Fruit fly (Drosophila melanogaster) whole organism, adult: ENCODE results near the gene Acp65Aa.

ENCODE experiments used
- CG11617 ChIP-seq: fragments of 200-800 bp; sonication (Bioruptor generic); optimal IDR thresholded peaks from 2 replicates; lab custom pipeline; 2017; ENCODE audit warnings: mild to moderate bottlenecking, missing biosample characterization, missing genetic modification reagents, missing genetic modification characterization
- CG12768 ChIP-seq: fragments of 200-800 bp; sonication (Bioruptor generic); optimal IDR thresholded peaks from 2 replicates; lab custom pipeline; 2017; ENCODE audit warnings: missing biosample characterization, missing genetic modification characterization, mild to moderate bottlenecking, moderate library complexity, missing genetic modification reagents
- CG14711 ChIP-seq: fragments of 200-800 bp; sonication (Bioruptor generic); optimal IDR thresholded peaks from 2 replicates; lab custom pipeline; 2018; ENCODE audit warnings: missing biosample characterization, mild to moderate bottlenecking, missing genetic modification characterization, moderate library complexity
- CG1620 ChIP-seq: fragments of 200-800 bp; sonication (Bioruptor generic); optimal IDR thresholded peaks from 2 replicates; lab custom pipeline; 2016; ENCODE audit warnings: missing biosample characterization, missing genetic modification characterization
- CG33017 ChIP-seq: fragments of 200-800 bp; sonication (Bioruptor generic); optimal IDR thresholded peaks from 2 replicates; lab custom pipeline; 2018; ENCODE audit warnings: missing biosample characterization, mild to moderate bottlenecking, missing genetic modification characterization, moderate library complexity
- CG5204 ChIP-seq: fragments of 200-800 bp; sonication (Bioruptor generic); optimal IDR thresholded peaks from 2 replicates; lab custom pipeline; 2016; ENCODE audit warnings: missing biosample characterization, missing genetic modification characterization
- CG7045 ChIP-seq: fragments of 200-800 bp; sonication (Bioruptor generic); optimal IDR thresholded peaks from 2 replicates; lab custom pipeline; 2017; ENCODE audit warnings: missing biosample characterization, mild to moderate bottlenecking, missing genetic modification characterization
- CG7101 ChIP-seq: fragments of 200-800 bp; sonication (Bioruptor generic); optimal IDR thresholded peaks from 2 replicates; lab custom pipeline; 2018; ENCODE audit warnings: missing biosample characterization, mild to moderate bottlenecking, missing genetic modification characterization, moderate library complexity
- Clk ChIP-seq: fragments of 200-800 bp; sonication (Bioruptor generic); optimal IDR thresholded peaks from 2 replicates; lab custom pipeline; 2017; ENCODE audit warnings: missing biosample characterization, missing genetic modification characterization
- Crg-1 ChIP-seq: fragments of 200-800 bp; sonication (Bioruptor generic); optimal IDR thresholded peaks from 2 replicates; lab custom pipeline; 2016; ENCODE audit warnings: missing biosample characterization, missing genetic modification characterization
- Hr96 ChIP-seq: fragments of 200-800 bp; sonication (Bioruptor generic); optimal IDR thresholded peaks from 2 replicates; lab custom pipeline; 2016; ENCODE audit warnings: missing biosample characterization, missing genetic modification characterization
- Mnt ChIP-seq: fragments of 200-800 bp; sonication (Bioruptor generic); optimal IDR thresholded peaks from 2 replicates; lab custom pipeline; 2016; ENCODE audit warnings: missing biosample characterization, mild to moderate bottlenecking, missing genetic modification characterization
- bab1 ChIP-seq: fragments of 200-800 bp; sonication (Bioruptor generic); optimal IDR thresholded peaks from 3 replicates; lab custom pipeline; 2019; ENCODE audit warnings: missing biosample characterization, mild to moderate bottlenecking, missing genetic modification characterization, moderate library complexity
- cic ChIP-seq: fragments of 200-800 bp; sonication (Bioruptor generic); optimal IDR thresholded peaks from 2 replicates; lab custom pipeline; 2017; ENCODE audit warnings: missing biosample characterization, mild to moderate bottlenecking, missing genetic modification characterization, moderate library complexity
- cnc ChIP-seq, 2 experiments: fragments of >200 bp; optimal IDR thresholded peaks; 2 replicates each; lab custom pipeline; 2017
- kay ChIP-seq: fragments of 200-800 bp; sonication (Bioruptor generic); peaks from one replicate; lab custom pipeline; 2016; ENCODE audit warnings: missing biosample characterization, missing genetic modification characterization, borderline replicate concordance
- ovo ChIP-seq: fragments of 200-800 bp; sonication (Bioruptor generic); optimal IDR thresholded peaks from 2 replicates; lab custom pipeline; 2016; ENCODE audit warnings: missing biosample characterization, missing genetic modification characterization
- pad ChIP-seq: fragments of 200-800 bp; sonication (Bioruptor generic); optimal IDR thresholded peaks from 3 replicates; lab custom pipeline; 2017; ENCODE audit warnings: missing biosample characterization, missing genetic modification characterization, mild to moderate bottlenecking, moderate library complexity, missing genetic modification reagents
- tj ChIP-seq: fragments of 200-800 bp; sonication (Bioruptor generic); optimal IDR thresholded peaks from 3 replicates; lab custom pipeline; 2017; ENCODE audit warnings: missing biosample characterization, mild to moderate bottlenecking, missing genetic modification characterization, moderate library complexity
- toe ChIP-seq: fragments of 200-800 bp; sonication (Bioruptor generic); optimal IDR thresholded peaks from 2 replicates; lab custom pipeline; 2016; ENCODE audit warnings: missing biosample characterization, missing genetic modification characterization

Acp65Aa gene

DNA sequence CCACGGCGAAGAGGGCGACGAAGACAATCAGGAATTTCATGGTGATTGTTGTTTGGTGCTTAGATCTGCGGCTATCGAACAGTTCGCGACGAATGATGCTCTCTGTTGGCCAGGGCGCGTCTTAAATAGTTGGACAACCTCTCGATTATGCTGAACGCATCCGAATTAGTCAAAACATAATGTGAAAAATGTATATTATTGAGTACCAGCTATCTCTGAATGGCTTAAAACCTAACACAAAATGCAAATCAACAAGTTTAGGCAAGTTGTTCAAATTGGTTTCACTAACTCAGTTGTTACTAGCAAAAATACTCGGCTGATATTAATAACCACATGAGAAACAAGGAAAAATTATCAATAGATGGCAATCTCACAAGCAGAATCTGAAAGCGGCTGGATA is 17.4 kb downstream of the Acp65Aa start, which contains the start of gene Lcp65Ag1:
Lcp65Ag1 (minus strand) TSS at position 101 of the 400 bp plus-strand sequence.
- TF ChIP-seq Clk (GFP tag; lab: Kevin White, UChicago): no peak
- TF ChIP-seq cic (GFP tag; lab: Kevin White, UChicago): no peak
- no peak for TF ChIP-seq kay (GFP tag; lab: Kevin White, UChicago)
- no peak for TF ChIP-seq tj (GFP tag; lab: Kevin White, UChicago)
- no peak for TF ChIP-seq CG7045 (GFP tag; lab: Kevin White, UChicago)
- TF ChIP-seq CG12768 (GFP tag; lab: Kevin White, UChicago): no peak
- TF ChIP-seq Crg-1 (GFP tag; lab: Kevin White, UChicago): no peak
- no peak for TF ChIP-seq pad (GFP tag; lab: Kevin White, UChicago)
- no peak for TF ChIP-seq CG33017 (tag; lab: Kevin White, UChicago)
- no peak for TF ChIP-seq CG5204 (GFP tag; lab: Kevin White, UChicago)
- no peak for TF ChIP-seq Hr96 (GFP tag; lab: Kevin White, UChicago)
- no peak for TF ChIP-seq cnc (optimal IDR thresholded peaks at IDR 0.05; lab: Kevin White, UChicago)
- no peak for TF ChIP-seq CG1620
- TF ChIP-seq CG11617 (GFP tag; lab: Kevin White, UChicago): no peak
- TF ChIP-seq toe (GFP tag; lab: Kevin White, UChicago): no peak
- TF ChIP-seq CG14711 (tag; lab: Kevin White, UChicago): no peak
- TF ChIP-seq ovo: no peak

- no peak for TF ChIP-seq CG5204 (GFP tag; lab: Kevin White, UChicago)
- TF ChIP-seq Hr96 (GFP tag; lab: Kevin White, UChicago): no peak
- TF ChIP-seq cnc (optimal IDR thresholded peaks at IDR 0.05; lab: Kevin White, UChicago): no peak
- no peak for TF ChIP-seq Mnt (GFP tag; lab: Kevin White, UChicago)
- TF ChIP-seq kay (GFP tag; lab: Kevin White, UChicago): no peak
- no peak for TF ChIP-seq bab1
- TF ChIP-seq ovo: no peak
- no peak for TF ChIP-seq CG7101 (tag; lab: Kevin White, UChicago)
- TF ChIP-seq CG14711 (tag; lab: Kevin White, UChicago): no peak
These were observed 19.0 kb downstream of the Acp65Aa start, which contains the start of gene Lcp65Ag2 for dm6 chr3L:6133546-6133945. Gene Lcp65Ag2 (minus strand): TSS chr3L:6133593.

DNA sequence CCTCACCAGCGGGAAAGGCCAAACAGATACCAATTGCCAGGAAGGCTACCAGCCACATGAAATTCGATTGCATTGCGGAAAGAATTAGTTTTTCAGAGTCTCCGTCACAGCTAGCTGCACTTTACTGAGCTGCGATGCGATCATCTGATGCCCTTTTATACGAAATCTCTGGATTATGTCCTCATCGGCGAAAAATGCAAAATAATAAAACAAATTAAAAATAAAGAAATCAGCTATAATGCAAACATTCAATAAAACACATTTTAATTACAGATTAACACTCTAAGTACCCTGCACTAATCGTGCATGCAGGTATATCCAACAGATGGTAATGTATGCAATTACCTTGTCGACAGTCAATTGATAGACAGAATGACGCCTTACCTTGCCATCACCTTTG is 20.5 kb downstream of the Acp65Aa start, which contains the start of gene Cpr65Au:
Cpr65Au (minus strand) TSS at position 101 of the 400 bp plus-strand sequence.
- no peak for TF ChIP-seq Hr96 (GFP tag; lab: Kevin White, UChicago)
- TF ChIP-seq CG7045 (GFP tag; lab: Kevin White, UChicago): no peak
- TF ChIP-seq CG5204 (GFP tag; lab: Kevin White, UChicago): no peak
- TF ChIP-seq toe (GFP tag; lab: Kevin White, UChicago): no peak
- no peak for TF ChIP-seq CG1620
- no peak for TF ChIP-seq Clk (GFP tag; lab: Kevin White, UChicago)
- no peak for TF ChIP-seq CG12768 (GFP tag; lab: Kevin White, UChicago)
- TF ChIP-seq kay (GFP tag; lab: Kevin White, UChicago): no peak

dm6 chr3L:6130944-6131343 is 21.6 kb downstream of the Acp65Aa start, which contains the start of gene Lcp65Ag3:
Gene Lcp65Ag3 (minus strand): TSS chr3L:6130989.
- no peak for TF ChIP-seq toe (GFP tag; lab: Kevin White, UChicago)
- no peak for TF ChIP-seq CG33017 (tag; lab: Kevin White, UChicago)
- no peak for TF ChIP-seq ovo
- TF ChIP-seq CG5204 (GFP tag; lab: Kevin White, UChicago): no peak
- no peak for TF ChIP-seq CG14711 (tag; lab: Kevin White, UChicago)
- no peak for TF ChIP-seq cnc (optimal IDR thresholded peaks at IDR 0.05; lab: Kevin White, UChicago)
- TF ChIP-seq Mnt (GFP tag; lab: Kevin White, UChicago): no peak
- no peak for TF ChIP-seq CG11617 (GFP tag; lab: Kevin White, UChicago)
- TF ChIP-seq CG12768 (GFP tag; lab: Kevin White, UChicago): no peak
- TF ChIP-seq CG7045 (GFP tag; lab: Kevin White, UChicago): no peak
- no peak for TF ChIP-seq bab1
- no peak for TF ChIP-seq Clk (GFP tag; lab: Kevin White, UChicago)
- TF ChIP-seq pad (GFP tag; lab: Kevin White, UChicago): no peak

DNA sequence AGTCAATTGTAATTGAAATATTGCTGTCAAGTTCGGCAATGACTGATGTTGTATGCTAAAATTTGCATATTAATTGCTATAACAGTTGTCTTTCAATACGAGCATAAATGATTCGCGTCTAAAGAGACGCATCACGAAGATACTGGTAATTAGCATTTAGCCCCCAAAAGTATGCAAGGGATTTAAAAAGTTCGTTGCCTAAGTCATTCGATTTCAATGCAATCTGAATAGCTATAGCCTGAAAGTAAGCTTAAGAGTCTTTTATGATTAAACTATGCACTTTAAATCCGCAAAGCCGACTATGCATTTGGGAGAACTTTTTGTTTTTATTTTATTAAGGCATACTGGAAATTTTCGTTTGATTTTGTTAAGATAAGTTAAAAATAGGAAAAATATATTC is 23.0 kb downstream of the Acp65Aa start:
- TF ChIP-seq CG7045 (GFP tag; lab: Kevin White, UChicago) (no peak), CG33017 (tag; lab: Kevin White, UChicago) (no peak), ovo (no peak), CG12768 (GFP tag; lab: Kevin White, UChicago) (no peak), CG7101 (tag; lab: Kevin White, UChicago) (no peak), kay (GFP tag; lab: Kevin White, UChicago) (no peak), tj (GFP tag; lab: Kevin White, UChicago) (no peak), Mnt (GFP tag; lab: Kevin White, UChicago) (no peak), Crg-1 (GFP tag; lab: Kevin White, UChicago) (no peak), CG11617 (GFP tag; lab: Kevin White, UChicago) (no peak), Hr96 (GFP tag; lab: Kevin White, UChicago) (no peak), CG1620 (no peak), pad (GFP tag; lab: Kevin White, UChicago) (no peak), CG5204 (GFP tag; lab: Kevin White, UChicago) (no peak), cnc (optimal IDR thresholded peaks at IDR 0.05; lab: Kevin White, UChicago) (no peak), cic (GFP tag; lab: Kevin White, UChicago) (no peak)

DNA sequence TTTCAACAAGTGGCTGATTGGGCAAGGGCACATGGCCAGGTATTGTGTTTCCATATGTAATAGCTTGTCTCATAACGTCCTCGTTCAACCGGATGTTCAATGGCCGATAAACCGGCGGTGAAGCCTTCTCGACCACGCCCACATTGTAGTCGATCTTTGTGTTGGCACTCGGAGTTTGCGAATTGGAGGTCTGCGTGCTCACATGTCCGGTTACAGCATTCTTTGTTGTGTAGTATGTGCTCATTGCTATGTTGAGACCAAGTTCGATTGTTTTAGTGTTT is 27.2 kb downstream of the Acp65Aa start:
- TF ChIP-seq Clk (GFP tag; lab: Kevin White, UChicago) (no peak), bab1 (no peak), tj (GFP tag; lab: Kevin White, UChicago) (no peak), Mnt (GFP tag; lab: Kevin White, UChicago) (no peak), CG5204 (GFP tag; lab: Kevin White, UChicago) (no peak), CG1620 (no peak), pad (GFP tag; lab: Kevin White, UChicago) (no peak), kay (GFP tag; lab: Kevin White, UChicago) (no peak), cnc (optimal IDR thresholded peaks at IDR 0.05; lab: Kevin White, UChicago) (no peak), CG33017 (tag; lab: Kevin White, UChicago) (no peak), Hr96 (GFP tag; lab: Kevin White, UChicago) (no peak), CG11617 (GFP tag; lab: Kevin White, UChicago) (no peak), cic (GFP tag; lab: Kevin White, UChicago) (no peak), CG12768 (GFP tag; lab: Kevin White, UChicago) (no peak), toe (GFP tag; lab: Kevin White, UChicago) (no peak), CG7101 (tag; lab: Kevin White, UChicago) (no peak), CG14711 (tag; lab: Kevin White, UChicago) (no peak), Crg-1 (GFP tag; lab: Kevin White, UChicago) (no peak), CG7045 (GFP tag; lab: Kevin White, UChicago) (no peak)
